Fruit fly (Drosophila melanogaster) whole organism, wandering third instar larva: Measurements from ENCODE around the gene tai.

Experiments used
- Abd-B ChIP-seq: fragments of >200 bp; optimal IDR thresholded peaks from 2 replicates; lab custom pipeline; 2017; ENCODE audit warnings: missing biosample characterization, missing genetic modification characterization
- CG32264 ChIP-seq: fragments of 200-800 bp; sonication (Bioruptor generic); optimal IDR thresholded peaks from 2 replicates; lab custom pipeline; 2016; ENCODE audit warnings: missing biosample characterization, missing genetic modification characterization
- CG9705 ChIP-seq: fragments of 200-800 bp; sonication (Bioruptor generic); optimal IDR thresholded peaks from 2 replicates; lab custom pipeline; 2018; ENCODE audit warnings: missing biosample characterization, mild to moderate bottlenecking, missing genetic modification characterization
- CrebA ChIP-seq: fragments of 200-800 bp; sonication (Bioruptor generic); optimal IDR thresholded peaks from 2 replicates; lab custom pipeline; 2016; ENCODE audit warnings: missing biosample characterization, mild to moderate bottlenecking, missing genetic modification characterization, borderline replicate concordance
- Dfd ChIP-seq: fragments of >200 bp; optimal IDR thresholded peaks from 2 replicates; lab custom pipeline; 2017; ENCODE audit warnings: missing biosample characterization, missing genetic modification characterization
- Dif ChIP-seq: fragments of 200-275, 200-300 bp; sonication (Bioruptor generic); optimal IDR thresholded peaks from 2 replicates; lab custom pipeline; 2018; ENCODE audit warnings: missing biosample characterization, missing genetic modification characterization; ENCODE audit not compliant: partially characterized antibody
- GATAd ChIP-seq: sonication (Bioruptor generic); optimal IDR thresholded peaks from 2 replicates; lab custom pipeline; 2016; ENCODE audit warnings: missing biosample characterization, missing genetic modification characterization
- HLH106 ChIP-seq: fragments of 200-800 bp; optimal IDR thresholded peaks from 3 replicates; lab custom pipeline; 2019; ENCODE audit warnings: missing biosample characterization, mild to moderate bottlenecking, missing genetic modification characterization, moderate library complexity
- Hnf4 ChIP-seq: fragments of 200-800 bp; sonication (Bioruptor generic); optimal IDR thresholded peaks from 2 replicates; lab custom pipeline; 2016; ENCODE audit warnings: missing biosample characterization, mild to moderate bottlenecking, missing genetic modification characterization
- Hr78 ChIP-seq: fragments of >200 bp; optimal IDR thresholded peaks from 2 replicates; lab custom pipeline; 2017; ENCODE audit warnings: missing biosample characterization, missing genetic modification characterization
- Hr83 ChIP-seq: fragments of 200-300 bp; sonication (Bioruptor generic); optimal IDR thresholded peaks from 2 replicates; lab custom pipeline; 2016; ENCODE audit warnings: missing biosample characterization, mild to moderate bottlenecking, missing genetic modification characterization, moderate library complexity; ENCODE audit not compliant: poor library complexity, severe bottlenecking
- Jra ChIP-seq: sonication (Bioruptor generic); optimal IDR thresholded peaks from 2 replicates; lab custom pipeline; 2016; ENCODE audit warnings: missing biosample characterization, missing genetic modification characterization
- Mio ChIP-seq: sonication (Bioruptor generic); optimal IDR thresholded peaks from 2 replicates; lab custom pipeline; 2016; ENCODE audit warnings: missing biosample characterization, missing genetic modification characterization
- Myc ChIP-seq: fragments of >200 bp; optimal IDR thresholded peaks from 2 replicates; lab custom pipeline; 2017
- N ChIP-seq: fragments of >200 bp; optimal IDR thresholded peaks from 2 replicates; lab custom pipeline; 2018; ENCODE audit warnings: missing biosample characterization, missing external identifiers, missing genetic modification characterization
- OdsH ChIP-seq: fragments of 200-800 bp; sonication (Bioruptor generic); optimal IDR thresholded peaks from 2 replicates; lab custom pipeline; 2016; ENCODE audit warnings: missing biosample characterization, mild to moderate bottlenecking, missing genetic modification characterization
- Rel ChIP-seq, 2 experiments: fragments of 200-800 bp; sonication (Bioruptor generic) in 1 of 2; optimal IDR thresholded peaks; 2 replicates in 1 of 2; 3 replicates in 1 of 2; lab custom pipeline; 2016 to 2019; ENCODE audit warnings: mild to moderate bottlenecking in 2 of 2, missing biosample characterization in 2 of 2, missing genetic modification characterization in 2 of 2, moderate library complexity in 1 of 2
- Sp1 ChIP-seq: fragments of 200-800 bp; sonication (Bioruptor generic); optimal IDR thresholded peaks from 3 replicates; lab custom pipeline; 2019; ENCODE audit warnings: missing biosample characterization, mild to moderate bottlenecking, missing genetic modification characterization, moderate library complexity
- Vsx2 ChIP-seq: fragments of 200-300, 225-300 bp; sonication (Bioruptor generic); optimal IDR thresholded peaks from 2 replicates; lab custom pipeline; 2018; ENCODE audit warnings: missing biosample characterization, missing genetic modification characterization; ENCODE audit not compliant: partially characterized antibody
- br ChIP-seq: fragments of 200-800 bp; sonication (Bioruptor generic); optimal IDR thresholded peaks from 2 replicates; lab custom pipeline; 2016; ENCODE audit warnings: missing biosample characterization, missing genetic modification characterization
- brk ChIP-seq: fragments of 200-800 bp; sonication (Bioruptor generic); optimal IDR thresholded peaks from 2 replicates; lab custom pipeline; 2016; ENCODE audit warnings: missing biosample characterization, mild to moderate bottlenecking, missing genetic modification characterization
- dl ChIP-seq, 2 experiments: fragments of 175-275, 200-275 bp in 1 of 2; fragments of 200-275 bp in 1 of 2; sonication (Bioruptor generic); optimal IDR thresholded peaks; lab custom pipeline; 2018; ENCODE audit warnings: mild to moderate bottlenecking in 2 of 2, missing biosample characterization in 2 of 2, missing genetic modification characterization in 2 of 2, moderate library complexity in 2 of 2; ENCODE audit not compliant: partially characterized antibody in 2 of 2, insufficient read depth in 1 of 2
- dmrt93B ChIP-seq: fragments of 200-800 bp; sonication (Bioruptor generic); optimal IDR thresholded peaks from 2 replicates; lab custom pipeline; 2018; ENCODE audit warnings: missing biosample characterization, mild to moderate bottlenecking, missing genetic modification characterization
- dsf ChIP-seq: sonication (Bioruptor generic); optimal IDR thresholded peaks from 2 replicates; lab custom pipeline; 2016; ENCODE audit warnings: missing biosample characterization, missing genetic modification characterization, borderline replicate concordance
- ey ChIP-seq: fragments of 200-800 bp; sonication (Bioruptor generic); optimal IDR thresholded peaks from 2 replicates; lab custom pipeline; 2016; ENCODE audit warnings: missing biosample characterization, missing genetic modification characterization
- foxo ChIP-seq, 2 experiments: fragments of 200-800 bp; sonication (Bioruptor generic); optimal IDR thresholded peaks; 2 replicates in 1 of 2; 3 replicates in 1 of 2; lab custom pipeline; 2016 to 2017; ENCODE audit warnings: missing biosample characterization in 2 of 2, missing genetic modification characterization in 2 of 2
- fru ChIP-seq: fragments of 200-800 bp; sonication (Bioruptor generic); optimal IDR thresholded peaks from 3 replicates; lab custom pipeline; 2016; ENCODE audit warnings: missing biosample characterization, mild to moderate bottlenecking, missing genetic modification characterization
- h ChIP-seq: fragments of 200-800 bp; sonication (Bioruptor generic); optimal IDR thresholded peaks from 3 replicates; lab custom pipeline; 2016; ENCODE audit warnings: missing biosample characterization, mild to moderate bottlenecking, missing genetic modification characterization
- jim ChIP-seq: fragments of 175-275, 200-325 bp; sonication (Bioruptor generic); optimal IDR thresholded peaks from 2 replicates; lab custom pipeline; 2016; ENCODE audit warnings: missing biosample characterization, mild to moderate bottlenecking, missing genetic modification characterization
- lola ChIP-seq: fragments of >200 bp; optimal IDR thresholded peaks from 2 replicates; lab custom pipeline; 2017; ENCODE audit warnings: missing biosample characterization, missing genetic modification characterization
- pan ChIP-seq: fragments of >200 bp; optimal IDR thresholded peaks from 2 replicates; lab custom pipeline; 2017
- psq ChIP-seq: fragments of 200-800 bp; sonication (Bioruptor generic); optimal IDR thresholded peaks from 3 replicates; lab custom pipeline; 2017; ENCODE audit warnings: missing biosample characterization, mild to moderate bottlenecking, missing genetic modification characterization, moderate library complexity
- rgr ChIP-seq: fragments of 200-800 bp; sonication (Bioruptor generic); optimal IDR thresholded peaks from 3 replicates; lab custom pipeline; 2016; ENCODE audit warnings: missing biosample characterization, mild to moderate bottlenecking, missing genetic modification characterization
- sage ChIP-seq: fragments of 200-800 bp; sonication (Bioruptor generic); optimal IDR thresholded peaks from 2 replicates; lab custom pipeline; 2016; ENCODE audit warnings: missing biosample characterization, mild to moderate bottlenecking, missing genetic modification characterization
- sv ChIP-seq: fragments of 200-800 bp; sonication (Bioruptor generic); optimal IDR thresholded peaks from 3 replicates; lab custom pipeline; 2016; ENCODE audit warnings: missing biosample characterization, missing genetic modification characterization
- tai ChIP-seq: sonication (Bioruptor generic); optimal IDR thresholded peaks from 2 replicates; lab custom pipeline; 2016; ENCODE audit warnings: missing biosample characterization, missing genetic modification characterization
- usp ChIP-seq: fragments of >200 bp; optimal IDR thresholded peaks from 2 replicates; lab custom pipeline; 2017; ENCODE audit warnings: missing biosample characterization, missing genetic modification characterization
- woc ChIP-seq: sonication (Bioruptor generic); optimal IDR thresholded peaks from 2 replicates; lab custom pipeline; 2016; ENCODE audit warnings: missing biosample characterization, mild to moderate bottlenecking, missing genetic modification characterization

tai gene

dm6 chr2L:9176114-9176553 is 9.6 kb downstream of the tai start:
- TF ChIP-seq Hnf4 (GFP tag; lab: Kevin White, UChicago) (no peak), ey (GFP tag; lab: Kevin White, UChicago) (no peak), fru (peak; percentile 33), OdsH (GFP tag; lab: Kevin White, UChicago) (no peak), Myc (no peak), lola (GFP tag; lab: Kevin White, UChicago) (no peak), Hr78 (GFP tag; lab: Kevin White, UChicago) (no peak), CG32264 (peak; percentile 28), HLH106 (tag; lab: Kevin White, UChicago) (no peak), tai (GFP tag; lab: Kevin White, UChicago) (no peak), CG9705 (GFP tag; lab: Kevin White, UChicago) (no peak), Dfd (GFP tag; lab: Kevin White, UChicago) (no peak), Mio (GFP tag; lab: Kevin White, UChicago) (no peak), pan (lab: Kevin White, UChicago) (no peak), dsf (GFP tag; lab: Kevin White, UChicago) (no peak), dmrt93B (no peak), Abd-B (GFP tag; lab: Kevin White, UChicago) (no peak), CrebA (GFP tag; lab: Kevin White, UChicago) (peak; percentile 56), sage (GFP tag; lab: Kevin White, UChicago) (peak; percentile 9), Jra (GFP tag; lab: Kevin White, UChicago) (peak; percentile 63), h (peak; percentile 55), psq (GFP tag; lab: Kevin White, UChicago) (peak; percentile 64), woc (no peak), brk (no peak), br (GFP tag; lab: Kevin White, UChicago) (peak; percentile 57), Hr83 (GFP tag; lab: Kevin White, UChicago) (peak; percentile 84), rgr (GFP tag; lab: Kevin White, UChicago) (peak; percentile 40), Rel (GFP tag; optimal IDR thresholded peaks at IDR 0.05; lab: Kevin White, UChicago) (no peak), Rel (tag; optimal IDR thresholded peaks at IDR 0.05; lab: Kevin White, UChicago) (peak; percentile 66), Vsx2 (GFP tag; lab: Kevin White, UChicago) (peak; percentile 48), foxo (GFP tag; optimal IDR thresholded peaks at IDR 0.05; lab: Kevin White, UChicago) (peak in 1 of 2 experiments; percentile 1), Dif (GFP tag; lab: Kevin White, UChicago) (peak; percentile 96), N (GFP tag; lab: Kevin White, UChicago) (no peak), usp (GFP tag; lab: Kevin White, UChicago) (no peak), sv (GFP tag; lab: Kevin White, UChicago) (no peak), GATAd (GFP tag; lab: Kevin White, UChicago) (no peak), jim (GFP tag; lab: Kevin White, UChicago) (no peak), dl (GFP tag; optimal IDR thresholded peaks at IDR 0.05; lab: Kevin White, UChicago; ENCODE audit: insufficient read depth in 1 of 2, partially characterized antibody in 2 of 2) (peak; percentile 82 to 94), Sp1 (GFP tag; lab: Kevin White, UChicago) (peak; percentile 70)

- TF ChIP-seq CG9705 (GFP tag; lab: Kevin White, UChicago) (no peak), ey (GFP tag; lab: Kevin White, UChicago) (no peak), CG32264 (no peak), Dif (GFP tag; lab: Kevin White, UChicago) (peak; percentile 25), sage (GFP tag; lab: Kevin White, UChicago) (peak; percentile 40), Rel (GFP tag; optimal IDR thresholded peaks at IDR 0.05; lab: Kevin White, UChicago) (peak; percentile 52), Rel (tag; optimal IDR thresholded peaks at IDR 0.05; lab: Kevin White, UChicago) (peak; percentile 10), sv (GFP tag; lab: Kevin White, UChicago) (no peak), lola (GFP tag; lab: Kevin White, UChicago) (no peak), Sp1 (GFP tag; lab: Kevin White, UChicago) (no peak), dsf (GFP tag; lab: Kevin White, UChicago) (no peak), CrebA (GFP tag; lab: Kevin White, UChicago) (no peak), brk (peak; percentile 15), Vsx2 (GFP tag; lab: Kevin White, UChicago) (no peak), usp (GFP tag; lab: Kevin White, UChicago) (no peak), fru (no peak), pan (lab: Kevin White, UChicago) (no peak), Jra (GFP tag; lab: Kevin White, UChicago) (no peak), rgr (GFP tag; lab: Kevin White, UChicago) (no peak), N (GFP tag; lab: Kevin White, UChicago) (no peak), Myc (no peak), jim (GFP tag; lab: Kevin White, UChicago) (no peak), HLH106 (tag; lab: Kevin White, UChicago) (no peak), Dfd (GFP tag; lab: Kevin White, UChicago) (no peak), Mio (GFP tag; lab: Kevin White, UChicago) (no peak), OdsH (GFP tag; lab: Kevin White, UChicago) (no peak), psq (GFP tag; lab: Kevin White, UChicago) (no peak), Hnf4 (GFP tag; lab: Kevin White, UChicago) (no peak), dmrt93B (no peak), Hr83 (GFP tag; lab: Kevin White, UChicago) (no peak), GATAd (GFP tag; lab: Kevin White, UChicago) (no peak), br (GFP tag; lab: Kevin White, UChicago) (no peak), Hr78 (GFP tag; lab: Kevin White, UChicago) (no peak), foxo (GFP tag; optimal IDR thresholded peaks at IDR 0.05; lab: Kevin White, UChicago) (no peak), woc (no peak), Abd-B (GFP tag; lab: Kevin White, UChicago) (no peak), h (no peak), dl (GFP tag; optimal IDR thresholded peaks at IDR 0.05; lab: Kevin White, UChicago; ENCODE audit: insufficient read depth in 1 of 2, partially characterized antibody in 2 of 2) (peak in 1 of 2 experiments; percentile 45), tai (GFP tag; lab: Kevin White, UChicago) (peak; percentile 23)
These were observed 10.2 kb downstream of the tai start for dm6 chr2L:9176791-9177190.
